Fruit fly (Drosophila melanogaster) Kc167 (cell line): Measurements from ENCODE around the gene CG15563.

ENCODE experiments used
- h ChIP-seq: fragments of >200 bp; optimal IDR thresholded peaks from 3 replicates; lab custom pipeline; 2018; ENCODE audit warnings: missing external identifiers
- ttk ChIP-seq: sonication (Bioruptor generic); optimal IDR thresholded peaks from 2 replicates; lab custom pipeline; 2017; ENCODE audit warnings: missing external identifiers

dm6 chr3R:31220456-31221336 lies 11.4 kb downstream of the CG15563 start, which contains the start of gene CG12054:
- TF ChIP-seq ttk (lab: Kevin White, UChicago), result no peak
- TF ChIP-seq h, result no peak
